Fruit fly (Drosophila melanogaster) whole organism, embryonic: ENCODE measurements around the gene CG5196.

Experiments used
- Adf1 ChIP-seq: fragments of 200-800 bp; sonication (Bioruptor generic); IDR thresholded peaks from 2 replicates; pipeline ENCODE4 v1.3.6; 2022; ENCODE audit warnings: missing biosample characterization, missing genetic modification characterization
- Asciz ChIP-seq: fragments of 200-800 bp; sonication (Bioruptor generic); optimal IDR thresholded peaks from 2 replicates; lab custom pipeline; 2017; ENCODE audit warnings: missing biosample characterization, mild to moderate bottlenecking, missing genetic modification characterization, missing genetic modification reagents
- CG10209 ChIP-seq: fragments of 200-800 bp; sonication (Bioruptor generic); optimal IDR thresholded peaks from 3 replicates; lab custom pipeline; 2017; ENCODE audit warnings: missing biosample characterization, mild to moderate bottlenecking, missing genetic modification characterization, missing genetic modification reagents
- CG10267 ChIP-seq: fragments of 200-800 bp; sonication (Bioruptor generic); optimal IDR thresholded peaks from 2 replicates; lab custom pipeline; 2018; ENCODE audit warnings: missing biosample characterization, mild to moderate bottlenecking, missing genetic modification characterization, moderate library complexity
- CG12071 ChIP-seq: fragments of 200-800 bp; sonication (Bioruptor generic); optimal IDR thresholded peaks from 3 replicates; lab custom pipeline; 2018; ENCODE audit warnings: missing biosample characterization, mild to moderate bottlenecking, missing genetic modification characterization
- CG12155 ChIP-seq: fragments of 200-800 bp; sonication (Bioruptor generic); optimal IDR thresholded peaks from 3 replicates; lab custom pipeline; 2016; ENCODE audit warnings: missing biosample characterization, missing genetic modification characterization
- CG13123 ChIP-seq: fragments of 200-800 bp; sonication (Bioruptor generic); optimal IDR thresholded peaks from 2 replicates; lab custom pipeline; 2016; ENCODE audit warnings: missing biosample characterization, missing genetic modification characterization
- CG17361 ChIP-seq: fragments of 200-800 bp; sonication (Bioruptor generic); IDR thresholded peaks from 3 replicates; pipeline ENCODE4 v1.3.6; 2022; ENCODE audit warnings: missing biosample characterization, missing genetic modification characterization
- CG17568 ChIP-seq: fragments of 200-800 bp; sonication (Bioruptor generic); optimal IDR thresholded peaks from 2 replicates; lab custom pipeline; 2018; ENCODE audit warnings: missing biosample characterization, mild to moderate bottlenecking, missing genetic modification characterization, moderate library complexity
- CG18599 ChIP-seq: fragments of 200-800 bp; sonication (Bioruptor generic); optimal IDR thresholded peaks from 3 replicates; lab custom pipeline; 2017; ENCODE audit warnings: missing biosample characterization, missing genetic modification characterization, mild to moderate bottlenecking, moderate library complexity, missing genetic modification reagents
- CG2120 ChIP-seq: fragments of 200-800 bp; sonication (Bioruptor generic); optimal IDR thresholded peaks from 3 replicates; lab custom pipeline; 2016; ENCODE audit warnings: missing biosample characterization, missing genetic modification characterization
- CG2199 ChIP-seq: fragments of 200-800 bp; sonication (Bioruptor generic); IDR thresholded peaks from 3 replicates; pipeline ENCODE4 v1.3.6; 2022; ENCODE audit warnings: missing biosample characterization, missing genetic modification characterization
- CG2712 ChIP-seq: fragments of 200-800 bp; optimal IDR thresholded peaks from 3 replicates; lab custom pipeline; 2019; ENCODE audit warnings: missing biosample characterization, mild to moderate bottlenecking, missing genetic modification characterization, moderate library complexity
- CG31365 ChIP-seq: fragments of 200-800 bp; sonication (Bioruptor generic); optimal IDR thresholded peaks from 2 replicates; lab custom pipeline; 2018; ENCODE audit warnings: missing biosample characterization, mild to moderate bottlenecking, missing genetic modification characterization
- CG3163 ChIP-seq: fragments of 200-800 bp; sonication (Bioruptor generic); optimal IDR thresholded peaks from 3 replicates; lab custom pipeline; 2016; ENCODE audit warnings: missing biosample characterization, missing genetic modification characterization
- CG4617 ChIP-seq: fragments of 200-800 bp; sonication (Bioruptor generic); optimal IDR thresholded peaks from 3 replicates; lab custom pipeline; 2016; ENCODE audit warnings: missing biosample characterization, missing genetic modification characterization, borderline replicate concordance
- CG4854 ChIP-seq: fragments of 200-800 bp; sonication (Bioruptor generic); optimal IDR thresholded peaks from 2 replicates; lab custom pipeline; 2016; ENCODE audit warnings: missing biosample characterization, missing genetic modification characterization, inconsistent platforms
- CG6791 ChIP-seq: fragments of 200-800 bp; sonication (Bioruptor generic); IDR thresholded peaks from 3 replicates; pipeline ENCODE4 v1.3.6; 2022; ENCODE audit warnings: missing biosample characterization, missing genetic modification characterization; ENCODE audit not compliant: partially characterized antibody
- CG8765 ChIP-seq: fragments of 200-800 bp; sonication (Bioruptor generic); IDR thresholded peaks from 2 replicates; pipeline ENCODE4 v1.3.6; 2022; ENCODE audit warnings: missing biosample characterization, missing genetic modification characterization
- CG8924 ChIP-seq: fragments of 200-800 bp; optimal IDR thresholded peaks from 3 replicates; lab custom pipeline; 2019; ENCODE audit warnings: missing biosample characterization, mild to moderate bottlenecking, missing genetic modification characterization, moderate library complexity
- CG9215 ChIP-seq: fragments of 200-800 bp; sonication (Bioruptor generic); IDR thresholded peaks from 2 replicates; pipeline ENCODE4 v1.3.6; 2022; ENCODE audit warnings: missing biosample characterization, missing genetic modification characterization
- CG9437 ChIP-seq: fragments of 200-800 bp; sonication (Bioruptor generic); optimal IDR thresholded peaks from 2 replicates; lab custom pipeline; 2018; ENCODE audit warnings: missing biosample characterization, mild to moderate bottlenecking, missing genetic modification characterization
- D ChIP-seq, 2 experiments: fragments of 200-800 bp in 1 of 2; fragments of >200 bp in 1 of 2; sonication (Bioruptor generic) in 1 of 2; optimal IDR thresholded peaks; 2 replicates in 1 of 2; 3 replicates in 1 of 2; lab custom pipeline; 2017; ENCODE audit warnings: mild to moderate bottlenecking in 1 of 2, missing biosample characterization in 1 of 2, missing genetic modification characterization in 1 of 2, missing genetic modification reagents in 1 of 2
- E2f2 ChIP-seq: fragments of 200-800 bp; sonication (Bioruptor generic); IDR thresholded peaks from 2 replicates; pipeline ENCODE4 v1.3.6; 2022; ENCODE audit warnings: missing biosample characterization, missing genetic modification characterization
- Gug ChIP-seq: fragments of 200-800 bp; sonication (Bioruptor generic); IDR thresholded peaks from 4 replicates; pipeline ENCODE4 v1.3.6; 2022; ENCODE audit warnings: missing biosample characterization, missing genetic modification characterization
- Hsf ChIP-seq: fragments of 200-800 bp; sonication (Bioruptor generic); optimal IDR thresholded peaks from 3 replicates; lab custom pipeline; 2016; ENCODE audit warnings: missing biosample characterization, missing genetic modification characterization
- Meics ChIP-seq: fragments of 200-800 bp; sonication (Bioruptor generic); optimal IDR thresholded peaks from 2 replicates; lab custom pipeline; 2017; ENCODE audit warnings: missing biosample characterization, mild to moderate bottlenecking, missing genetic modification characterization
- Oaz ChIP-seq: fragments of 200-800 bp; sonication (Bioruptor generic); IDR thresholded peaks from 2 replicates; pipeline ENCODE4 v1.3.6; 2022; ENCODE audit warnings: missing biosample characterization, missing genetic modification characterization
- Poxn ChIP-seq: fragments of 200-800 bp; sonication (Bioruptor generic); IDR thresholded peaks from 2 replicates; pipeline ENCODE4 v1.3.6; 2022; ENCODE audit warnings: missing biosample characterization, missing genetic modification characterization
- Ptx1 ChIP-seq: fragments of 200-800 bp; sonication (Bioruptor generic); IDR thresholded peaks from 2 replicates; pipeline ENCODE4 v1.3.6; 2022; ENCODE audit warnings: missing biosample characterization, missing genetic modification characterization
- Rfx ChIP-seq: fragments of 200-800 bp; sonication (Bioruptor generic); IDR thresholded peaks from 2 replicates; pipeline ENCODE4 v1.3.6; 2022; ENCODE audit warnings: missing biosample characterization, missing genetic modification characterization
- Spps ChIP-seq: fragments of 200-800 bp; sonication (Bioruptor generic); optimal IDR thresholded peaks from 2 replicates; lab custom pipeline; 2018; ENCODE audit warnings: missing biosample characterization, mild to moderate bottlenecking, missing genetic modification characterization
- Sry-δ ChIP-seq: fragments of 200-800 bp; sonication (Bioruptor generic); optimal IDR thresholded peaks from 2 replicates; lab custom pipeline; 2016; ENCODE audit warnings: missing biosample characterization, missing genetic modification characterization
- ab ChIP-seq: fragments of 200-800 bp; sonication (Bioruptor generic); optimal IDR thresholded peaks from 2 replicates; lab custom pipeline; 2016; ENCODE audit warnings: missing biosample characterization, missing genetic modification characterization
- cg ChIP-seq: fragments of 200-800 bp; sonication (Bioruptor generic); optimal IDR thresholded peaks from 3 replicates; lab custom pipeline; 2019; ENCODE audit warnings: missing biosample characterization, mild to moderate bottlenecking, missing genetic modification characterization, moderate library complexity
- croc ChIP-seq: fragments of 200-800 bp; sonication (Bioruptor generic); conservative IDR thresholded peaks from 3 replicates; pipeline ENCODE4 v1.3.6; 2022; ENCODE audit warnings: missing biosample characterization, missing genetic modification characterization
- emc ChIP-seq: fragments of 200-800 bp; sonication (Bioruptor generic); optimal IDR thresholded peaks from 2 replicates; lab custom pipeline; 2016; ENCODE audit warnings: missing biosample characterization, missing genetic modification characterization
- exex ChIP-seq: fragments of 200-800 bp; sonication (Bioruptor generic); optimal IDR thresholded peaks from 4 replicates; lab custom pipeline; 2018; ENCODE audit warnings: missing biosample characterization, mild to moderate bottlenecking, missing genetic modification characterization, moderate library complexity
- gcm ChIP-seq: fragments of 200-800 bp; sonication (Bioruptor generic); optimal IDR thresholded peaks from 2 replicates; lab custom pipeline; 2019; ENCODE audit warnings: missing biosample characterization, mild to moderate bottlenecking, missing genetic modification characterization, moderate library complexity
- grn ChIP-seq: fragments of 200-800 bp; sonication (Bioruptor generic); optimal IDR thresholded peaks from 3 replicates; lab custom pipeline; 2017; ENCODE audit warnings: missing biosample characterization, missing genetic modification characterization
- odd ChIP-seq: fragments of 200-800 bp; sonication (Bioruptor generic); optimal IDR thresholded peaks from 2 replicates; lab custom pipeline; 2017; ENCODE audit warnings: missing biosample characterization, mild to moderate bottlenecking, missing genetic modification characterization
- org-1 ChIP-seq: fragments of 200-800 bp; sonication (Bioruptor generic); optimal IDR thresholded peaks from 2 replicates; lab custom pipeline; 2017; ENCODE audit warnings: missing biosample characterization, missing genetic modification characterization
- pb ChIP-seq: fragments of 200-800 bp; sonication (Bioruptor generic); optimal IDR thresholded peaks from 3 replicates; lab custom pipeline; 2016; ENCODE audit warnings: missing biosample characterization, missing genetic modification characterization
- pita ChIP-seq: fragments of 200-800 bp; sonication (Bioruptor generic); optimal IDR thresholded peaks from 2 replicates; lab custom pipeline; 2017; ENCODE audit warnings: missing biosample characterization, mild to moderate bottlenecking, missing genetic modification characterization
- ssp ChIP-seq: fragments of 200-800 bp; sonication (Bioruptor generic); IDR thresholded peaks from 2 replicates; pipeline ENCODE4 v1.3.6; 2022; ENCODE audit warnings: missing biosample characterization, missing genetic modification characterization
- stwl ChIP-seq: fragments of 200-800 bp; sonication (Bioruptor generic); optimal IDR thresholded peaks from 3 replicates; lab custom pipeline; 2018; ENCODE audit warnings: missing biosample characterization, mild to moderate bottlenecking, missing genetic modification characterization, moderate library complexity
- tup ChIP-seq: fragments of 200-800 bp; sonication (Bioruptor generic); optimal IDR thresholded peaks from 2 replicates; lab custom pipeline; 2016; ENCODE audit warnings: missing biosample characterization, mild to moderate bottlenecking, missing genetic modification characterization, moderate library complexity

CG5196 gene

DNA sequence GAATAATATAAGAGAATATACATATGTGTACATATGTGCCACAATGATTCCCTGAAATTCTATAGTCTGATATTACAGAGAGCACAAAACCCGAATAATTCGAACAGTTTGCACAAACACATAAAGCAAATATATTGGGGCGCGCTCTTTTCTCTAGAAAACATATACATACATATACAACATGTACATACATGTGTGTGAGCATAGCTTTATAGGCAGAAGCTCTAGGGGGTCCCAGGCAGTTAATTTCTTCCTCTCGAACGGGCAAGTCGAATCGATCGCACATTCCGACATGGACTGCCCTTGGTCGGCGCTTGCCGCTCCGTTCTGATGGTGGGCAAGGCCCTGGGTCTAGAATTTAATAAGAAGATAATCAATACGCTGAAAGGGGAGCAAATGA is 35.3 kb upstream of the CG5196 start, which contains the start of gene GstD3 (continued):
- TF ChIP-seq Ptx1 (GFP tag; lab: Robert Waterston, UW) (no peak), Gug (GFP tag; lab: Robert Waterston, UW) (no peak), CG13123 (GFP tag; lab: Kevin White, UChicago) (no peak), CG2199 (GFP tag; lab: Robert Waterston, UW) (0 out of 3 replicates have a peak, but pooled peaks have one; percentile 44), Spps (no peak), Oaz (GFP tag; lab: Robert Waterston, UW) (no peak), D (optimal IDR thresholded peaks at IDR 0.05; lab: Kevin White, UChicago) (no peak), D (GFP tag; optimal IDR thresholded peaks at IDR 0.05; lab: Kevin White, UChicago) (no peak), CG4854 (GFP tag; lab: Kevin White, UChicago) (no peak), CG17568 (no peak), CG18599 (GFP tag; lab: Kevin White, UChicago) (no peak), CG8765 (no peak)

DNA sequence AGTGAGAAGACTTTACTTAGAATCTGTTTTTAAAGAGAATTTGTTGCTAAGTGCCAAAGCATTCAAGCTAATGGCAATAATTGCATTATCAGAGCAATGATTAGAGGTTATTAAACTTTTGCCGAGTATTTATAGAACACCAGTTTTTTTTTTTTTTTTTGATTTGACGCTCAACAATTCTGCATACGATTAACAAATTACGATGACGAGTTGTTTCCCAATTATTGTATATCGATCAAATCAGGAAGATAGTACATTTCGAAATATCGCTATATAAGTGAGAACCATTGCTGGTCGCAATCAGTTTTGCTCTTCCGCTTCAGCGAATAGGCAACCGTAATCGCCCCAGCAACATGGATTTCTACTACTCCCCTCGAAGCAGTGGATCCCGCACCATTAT is 34.3 kb upstream of the CG5196 start, which contains the start of gene GstD4:
Gene GstD4 (plus strand): TSS at position 301 of the 400 bp plus-strand sequence.
- TF ChIP-seq ab (GFP tag; lab: Kevin White, UChicago) (no peak), exex (peak; percentile 23), Poxn (GFP tag; lab: Robert Waterston, UW) (no peak), CG2712 (tag; lab: Kevin White, UChicago) (no peak)

DNA sequence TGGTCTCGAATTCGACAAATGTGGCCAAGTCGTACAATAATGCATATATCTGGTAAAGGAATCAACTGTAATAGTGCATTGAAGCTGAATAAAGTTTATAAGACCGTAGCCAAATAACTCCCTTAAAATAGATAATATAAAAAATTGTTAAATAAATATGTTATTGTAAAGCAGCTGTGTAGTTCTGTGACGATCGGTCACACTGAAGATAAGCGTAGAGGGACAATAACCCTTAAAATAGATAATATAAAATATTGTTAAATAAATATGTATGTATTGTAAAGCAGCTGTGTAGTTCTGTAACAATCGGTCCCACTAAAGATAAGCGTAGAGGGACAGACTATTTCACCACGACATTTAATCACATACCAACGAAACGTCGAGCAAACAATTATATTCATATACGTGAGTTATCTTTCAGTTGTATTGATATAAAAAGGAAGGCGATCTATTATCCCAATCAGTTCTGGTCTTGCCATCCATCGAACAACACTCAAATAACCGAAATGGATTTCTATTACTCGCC is 32.8 kb upstream of the CG5196 start, which contains the start of gene GstD5:
Gene GstD5 (plus strand): TSS at position 476 of the 526 bp plus-strand sequence.
- TF ChIP-seq CG10209 (GFP tag; lab: Kevin White, UChicago): no peak
- TF ChIP-seq org-1: no peak
- TF ChIP-seq E2f2 (GFP tag; lab: Robert Waterston, UW): no peak
- no peak for TF ChIP-seq pita (GFP tag; lab: Kevin White, UChicago)
- TF ChIP-seq CG2120 (GFP tag; lab: Kevin White, UChicago): no peak
- no peak for TF ChIP-seq gcm
- TF ChIP-seq croc (GFP tag; lab: Robert Waterston, UW): no peak
- TF ChIP-seq CG31365 (tag; lab: Kevin White, UChicago): no peak
- TF ChIP-seq Rfx (GFP tag; lab: Robert Waterston, UW): no peak
- no peak for TF ChIP-seq CG12071 (GFP tag; lab: Kevin White, UChicago)
- no peak for TF ChIP-seq CG17361 (GFP tag; lab: Robert Waterston, UW)
- TF ChIP-seq grn (GFP tag; lab: Kevin White, UChicago): no peak
- TF ChIP-seq Hsf (GFP tag; lab: Kevin White, UChicago): no peak
- TF ChIP-seq Meics (GFP tag; lab: Kevin White, UChicago): no peak
- no peak for TF ChIP-seq CG12155
- no peak for TF ChIP-seq CG4617 (GFP tag; lab: Kevin White, UChicago)
- no peak for TF ChIP-seq CG3163 (GFP tag; lab: Kevin White, UChicago)
- no peak for TF ChIP-seq CG2712 (tag; lab: Kevin White, UChicago)
- TF ChIP-seq cg: peak; percentile 10
- no peak for TF ChIP-seq pb
- peak; percentile 2 for TF ChIP-seq CG8924 (tag; lab: Kevin White, UChicago)
- no peak for TF ChIP-seq emc
- TF ChIP-seq odd: no peak
- TF ChIP-seq CG6791 (GFP tag; lab: Robert Waterston, UW): no peak
- peak; percentile 62 for TF ChIP-seq exex
- no peak for TF ChIP-seq ssp (GFP tag; lab: Robert Waterston, UW)
- TF ChIP-seq Sry-δ: no peak
- no peak for TF ChIP-seq CG4854 (GFP tag; lab: Kevin White, UChicago)
- TF ChIP-seq Adf1: no peak
- peak; percentile 5 for TF ChIP-seq CG10267
- no peak for TF ChIP-seq tup (GFP tag; lab: Kevin White, UChicago)
- no peak for TF ChIP-seq CG9437
- peak; percentile 98 for TF ChIP-seq stwl
- no peak for TF ChIP-seq CG9215 (GFP tag; lab: Robert Waterston, UW)
- no peak for TF ChIP-seq Asciz (GFP tag; lab: Kevin White, UChicago)
